Fruit fly (Drosophila melanogaster) whole organism, embryonic: Measurements from ENCODE around the gene bt.

Experiments
- Abd-B ChIP-seq: fragments of 200-800 bp; sonication (Bioruptor generic); optimal IDR thresholded peaks from 2 replicates; lab custom pipeline; 2018; ENCODE audit warnings: missing biosample characterization, mild to moderate bottlenecking, missing genetic modification characterization, moderate library complexity
- Asciz ChIP-seq: fragments of 200-800 bp; sonication (Bioruptor generic); optimal IDR thresholded peaks from 2 replicates; lab custom pipeline; 2017; ENCODE audit warnings: missing biosample characterization, mild to moderate bottlenecking, missing genetic modification characterization, missing genetic modification reagents
- BEAF-32 ChIP-seq: fragments of 200-800 bp; sonication (Bioruptor generic); optimal IDR thresholded peaks from 3 replicates; lab custom pipeline; 2017; ENCODE audit warnings: missing biosample characterization, missing genetic modification characterization, mild to moderate bottlenecking, moderate library complexity, missing genetic modification reagents
- CG10267 ChIP-seq: fragments of 200-800 bp; sonication (Bioruptor generic); optimal IDR thresholded peaks from 2 replicates; lab custom pipeline; 2018; ENCODE audit warnings: missing biosample characterization, mild to moderate bottlenecking, missing genetic modification characterization, moderate library complexity
- CG11560 ChIP-seq: fragments of 200-800 bp; sonication (Bioruptor generic); IDR thresholded peaks from 3 replicates; pipeline ENCODE4 v1.3.6; 2022; ENCODE audit warnings: missing biosample characterization, missing genetic modification characterization
- CG1233 ChIP-seq: fragments of 200-800 bp; sonication (Bioruptor generic); optimal IDR thresholded peaks from 4 replicates; lab custom pipeline; 2018; ENCODE audit warnings: missing biosample characterization, mild to moderate bottlenecking, missing genetic modification characterization
- CG14965 ChIP-seq: fragments of 200-800 bp; sonication (Bioruptor generic); optimal IDR thresholded peaks from 2 replicates; lab custom pipeline; 2016; ENCODE audit warnings: missing biosample characterization, missing genetic modification characterization, borderline replicate concordance
- CG15011 ChIP-seq: fragments of 200-800 bp; sonication (Bioruptor generic); optimal IDR thresholded peaks from 3 replicates; lab custom pipeline; 2018; ENCODE audit warnings: missing biosample characterization, mild to moderate bottlenecking, missing genetic modification characterization
- CG1529 ChIP-seq: fragments of 200-800 bp; sonication (Bioruptor generic); optimal IDR thresholded peaks from 3 replicates; lab custom pipeline; 2018; ENCODE audit warnings: missing biosample characterization, missing genetic modification characterization
- CG16813 ChIP-seq: fragments of 200-800 bp; sonication (Bioruptor generic); IDR thresholded peaks from 3 replicates; pipeline ENCODE4 v1.3.6; 2022; ENCODE audit warnings: missing biosample characterization, missing genetic modification characterization; ENCODE audit not compliant: partially characterized antibody
- CG18262 ChIP-seq: fragments of 200-800 bp; optimal IDR thresholded peaks from 3 replicates; lab custom pipeline; 2019; ENCODE audit warnings: missing biosample characterization, mild to moderate bottlenecking, missing genetic modification characterization, moderate library complexity
- CG2116 ChIP-seq: fragments of 200-800 bp; sonication (Bioruptor generic); optimal IDR thresholded peaks from 3 replicates; lab custom pipeline; 2018; ENCODE audit warnings: missing biosample characterization, mild to moderate bottlenecking, missing genetic modification characterization
- CG2199 ChIP-seq: fragments of 200-800 bp; sonication (Bioruptor generic); IDR thresholded peaks from 3 replicates; pipeline ENCODE4 v1.3.6; 2022; ENCODE audit warnings: missing biosample characterization, missing genetic modification characterization
- CG43689 ChIP-seq: fragments of 200-800 bp; sonication (Bioruptor generic); IDR thresholded peaks from 2 replicates; pipeline ENCODE4 v1.3.6; 2022; ENCODE audit warnings: missing biosample characterization, missing genetic modification characterization
- CG4404 ChIP-seq: fragments of 200-800 bp; sonication (Bioruptor generic); IDR thresholded peaks from 2 replicates; pipeline ENCODE4 v1.3.6; 2022; ENCODE audit warnings: missing biosample characterization, missing genetic modification characterization
- CG6254 ChIP-seq: fragments of 200-800 bp; sonication (Bioruptor generic); optimal IDR thresholded peaks from 3 replicates; lab custom pipeline; 2017; ENCODE audit warnings: mild to moderate bottlenecking, missing biosample characterization, missing genetic modification reagents, missing genetic modification characterization
- CG6689 ChIP-seq: fragments of 200-800 bp; sonication (Bioruptor generic); IDR thresholded peaks from 2 replicates; pipeline ENCODE4 v1.3.6; 2022; ENCODE audit warnings: missing biosample characterization, missing genetic modification characterization
- CG6791 ChIP-seq: fragments of 200-800 bp; sonication (Bioruptor generic); IDR thresholded peaks from 3 replicates; pipeline ENCODE4 v1.3.6; 2022; ENCODE audit warnings: missing biosample characterization, missing genetic modification characterization; ENCODE audit not compliant: partially characterized antibody
- CG7786 ChIP-seq: fragments of 200-800 bp; sonication (Bioruptor generic); optimal IDR thresholded peaks from 2 replicates; lab custom pipeline; 2016; ENCODE audit warnings: missing biosample characterization, missing genetic modification characterization
- CG7963 ChIP-seq: fragments of 200-800 bp; sonication (Bioruptor generic); IDR thresholded peaks from 3 replicates; pipeline ENCODE4 v1.3.6; 2022; ENCODE audit warnings: missing biosample characterization, missing genetic modification characterization; ENCODE audit not compliant: partially characterized antibody
- CG8944 ChIP-seq: fragments of 200-800 bp; sonication (Bioruptor generic); optimal IDR thresholded peaks from 3 replicates; lab custom pipeline; 2016; ENCODE audit warnings: missing biosample characterization, missing genetic modification characterization
- CG9932 ChIP-seq: fragments of 200-800 bp; sonication (Bioruptor generic); IDR thresholded peaks from 2 replicates; pipeline ENCODE4 v1.3.6; 2022; ENCODE audit warnings: missing biosample characterization, missing genetic modification characterization
- CrebB ChIP-seq: fragments of 200-800 bp; sonication (Bioruptor generic); optimal IDR thresholded peaks from 3 replicates; lab custom pipeline; 2018; ENCODE audit warnings: missing biosample characterization, mild to moderate bottlenecking, missing genetic modification characterization
- Deaf1 ChIP-seq: fragments of 200-800 bp; optimal IDR thresholded peaks from 3 replicates; lab custom pipeline; 2019; ENCODE audit warnings: missing biosample characterization, mild to moderate bottlenecking, missing genetic modification characterization, moderate library complexity
- Dll ChIP-seq: fragments of 200-800 bp; sonication (Bioruptor generic); IDR thresholded peaks from 4 replicates; pipeline ENCODE4 v1.3.6; 2022; ENCODE audit warnings: missing biosample characterization, missing genetic modification characterization; ENCODE audit not compliant: partially characterized antibody
- HmgD ChIP-seq: fragments of 200-800 bp; sonication (Bioruptor generic); optimal IDR thresholded peaks from 3 replicates; lab custom pipeline; 2016; ENCODE audit warnings: missing biosample characterization, missing genetic modification characterization
- Mad ChIP-seq: fragments of 200-800 bp; sonication (Bioruptor generic); optimal IDR thresholded peaks from 2 replicates; lab custom pipeline; 2016; ENCODE audit warnings: missing biosample characterization, missing genetic modification characterization
- Rfx ChIP-seq: fragments of 200-800 bp; sonication (Bioruptor generic); IDR thresholded peaks from 2 replicates; pipeline ENCODE4 v1.3.6; 2022; ENCODE audit warnings: missing biosample characterization, missing genetic modification characterization
- Spps ChIP-seq: fragments of 200-800 bp; sonication (Bioruptor generic); optimal IDR thresholded peaks from 2 replicates; lab custom pipeline; 2018; ENCODE audit warnings: missing biosample characterization, mild to moderate bottlenecking, missing genetic modification characterization
- chinmo ChIP-seq: fragments of 200-800 bp; sonication (Bioruptor generic); IDR thresholded peaks from 4 replicates; pipeline ENCODE4 v1.3.6; 2022; ENCODE audit warnings: missing biosample characterization, missing genetic modification characterization; ENCODE audit not compliant: partially characterized antibody
- fd102C ChIP-seq: fragments of 200-800 bp; sonication (Bioruptor generic); optimal IDR thresholded peaks from 2 replicates; lab custom pipeline; 2018; ENCODE audit warnings: missing biosample characterization, mild to moderate bottlenecking, missing genetic modification characterization, moderate library complexity
- gsb-n ChIP-seq: fragments of 200-800 bp; sonication (Bioruptor generic); optimal IDR thresholded peaks from 3 replicates; lab custom pipeline; 2018; ENCODE audit warnings: missing biosample characterization, mild to moderate bottlenecking, missing genetic modification characterization
- her ChIP-seq: fragments of 200-800 bp; sonication (Bioruptor generic); optimal IDR thresholded peaks from 2 replicates; lab custom pipeline; 2016; ENCODE audit warnings: missing biosample characterization, missing genetic modification characterization
- hth ChIP-seq: fragments of >200 bp; optimal IDR thresholded peaks from 2 replicates; lab custom pipeline; 2017; ENCODE audit warnings: inconsistent platforms
- kay ChIP-seq: fragments of 200-800 bp; sonication (Bioruptor generic); optimal IDR thresholded peaks from 2 replicates; lab custom pipeline; 2016; ENCODE audit warnings: missing biosample characterization, missing genetic modification characterization
- mld ChIP-seq: fragments of 200-800 bp; sonication (Bioruptor generic); IDR thresholded peaks from 3 replicates; pipeline ENCODE4 v1.3.6; 2022; ENCODE audit warnings: missing biosample characterization, missing genetic modification characterization; ENCODE audit not compliant: partially characterized antibody
- nerfin-1 ChIP-seq: fragments of 200-800 bp; sonication (Bioruptor generic); optimal IDR thresholded peaks from 3 replicates; lab custom pipeline; 2019; ENCODE audit warnings: missing biosample characterization, mild to moderate bottlenecking, missing genetic modification characterization, moderate library complexity
- pfk ChIP-seq: fragments of 200-800 bp; sonication (Bioruptor generic); optimal IDR thresholded peaks from 2 replicates; lab custom pipeline; 2018; ENCODE audit warnings: missing biosample characterization, mild to moderate bottlenecking, missing genetic modification characterization, moderate library complexity
- sima ChIP-seq: fragments of 200-800 bp; sonication (Bioruptor generic); optimal IDR thresholded peaks from 2 replicates; lab custom pipeline; 2016; ENCODE audit warnings: missing biosample characterization, missing genetic modification characterization
- ttk ChIP-seq: fragments of 200-800 bp; sonication (Bioruptor generic); IDR thresholded peaks from 2 replicates; pipeline ENCODE4 v2.1.2; 2022; ENCODE audit warnings: missing biosample characterization, missing genetic modification characterization
- vvl ChIP-seq: fragments of 200-800 bp; sonication (Bioruptor generic); IDR thresholded peaks from 2 replicates; pipeline ENCODE4 v1.3.6; 2022; ENCODE audit warnings: missing biosample characterization, missing genetic modification characterization

bt gene

DNA sequence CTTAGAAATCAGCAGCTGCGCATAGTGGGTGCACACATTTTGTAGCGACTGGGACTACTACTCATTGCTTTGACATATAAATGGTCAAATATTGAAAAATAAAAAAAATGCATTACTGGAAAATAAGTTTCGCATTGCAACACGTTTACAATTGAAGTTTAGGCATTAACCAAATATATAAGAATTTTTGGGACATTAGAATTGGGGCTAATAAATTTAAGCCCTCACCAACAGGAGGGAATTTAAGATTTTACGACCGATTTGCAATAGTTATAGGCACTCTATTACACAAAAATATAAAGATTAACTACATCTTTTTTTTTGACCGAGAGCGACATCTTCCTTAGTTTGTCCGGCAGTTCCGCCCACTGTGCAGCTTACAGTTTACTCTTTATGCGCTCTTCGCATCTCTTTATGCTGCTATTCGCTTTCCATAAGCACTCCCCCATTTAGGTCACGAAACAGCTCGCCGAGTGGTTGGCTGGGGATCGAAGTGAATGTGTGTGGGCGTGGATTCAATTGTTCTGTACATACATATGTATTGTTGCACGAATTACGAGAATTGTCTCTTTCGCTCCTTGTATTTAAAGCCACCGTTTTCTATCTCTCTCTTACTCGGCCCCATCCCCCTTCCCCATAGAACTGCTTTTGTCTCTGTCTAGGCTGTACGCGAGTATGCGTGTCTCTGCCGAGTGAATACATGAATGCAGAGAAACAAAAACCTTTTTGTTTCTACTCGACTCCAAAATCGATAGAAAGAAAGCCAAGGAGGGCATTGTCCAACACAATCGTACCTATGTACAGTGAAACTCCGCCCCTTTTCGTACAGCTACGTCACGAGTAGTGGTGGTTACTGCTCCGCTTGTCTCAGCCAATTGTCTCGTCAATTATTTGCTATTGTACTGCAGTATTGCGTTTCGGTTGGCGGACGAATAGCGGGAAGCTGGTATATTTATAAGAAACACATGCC lies 83.5 kb downstream of the bt start (continued):
- TF ChIP-seq CG15011 (GFP tag; lab: Kevin White, UChicago) (peak; percentile 67), sima (GFP tag; lab: Kevin White, UChicago) (peak; percentile 80), gsb-n (tag; lab: Kevin White, UChicago) (peak; percentile 78), CG6689 (GFP tag; lab: Robert Waterston, UW) (no peak; the same call in 1 of the 2 replicates), CG18262 (tag; lab: Kevin White, UChicago) (peak; percentile 88), hth (lab: Kevin White, UChicago) (no peak), CG1529 (peak; percentile 86), CG6254 (peak; percentile 77), nerfin-1 (tag; lab: Kevin White, UChicago) (peak; percentile 24), BEAF-32 (GFP tag; lab: Kevin White, UChicago) (no peak), CG11560 (tag; lab: Robert Waterston, UW) (no peak), ttk (GFP tag; lab: Robert Waterston, UW) (no peak; the same call in 1 of the 2 replicates), CG7963 (GFP tag; lab: Robert Waterston, UW) (no peak), CG9932 (no peak; the same call in none of the 2 replicates), Spps (peak; percentile 72), CrebB (tag; lab: Kevin White, UChicago) (no peak), Abd-B (no peak), Rfx (GFP tag; lab: Robert Waterston, UW) (no peak), Deaf1 (tag; lab: Kevin White, UChicago) (peak; percentile 88), CG8944 (GFP tag; lab: Kevin White, UChicago) (peak; percentile 73), CG2116 (GFP tag; lab: Kevin White, UChicago) (peak; percentile 63), fd102C (GFP tag; lab: Kevin White, UChicago) (peak; percentile 60), pfk (GFP tag; lab: Kevin White, UChicago) (no peak), chinmo (GFP tag; lab: Robert Waterston, UW) (0 out of 4 replicates have a peak, but pooled peaks have one; percentile 28), CG1233 (GFP tag; lab: Kevin White, UChicago) (peak; percentile 85), Dll (no peak; the same call in 3 of the 4 replicates), CG14965 (GFP tag; lab: Kevin White, UChicago) (no peak), HmgD (GFP tag; lab: Kevin White, UChicago) (no peak), CG10267 (tag; lab: Kevin White, UChicago) (peak; percentile 74), Asciz (GFP tag; lab: Kevin White, UChicago) (peak; percentile 80), CG2199 (GFP tag; lab: Robert Waterston, UW) (0 out of 3 replicates have a peak, but pooled peaks have one; percentile 68), CG4404 (GFP tag; lab: Robert Waterston, UW) (no peak), Mad (GFP tag; lab: Kevin White, UChicago) (peak; percentile 79), CG7786 (peak; percentile 79), her (GFP tag; lab: Kevin White, UChicago) (peak; percentile 52), vvl (GFP tag; lab: Robert Waterston, UW) (no peak), kay (GFP tag; lab: Kevin White, UChicago) (peak; percentile 62)

- TF ChIP-seq CG16813 (GFP tag; lab: Robert Waterston, UW) = peak; percentile 53; the same call in 1 of the 3 replicates
- 0 out of 3 replicates have a peak, but pooled peaks have one; percentile 43 for TF ChIP-seq CG6791
- TF ChIP-seq CG43689 (GFP tag; lab: Robert Waterston, UW) = no peak
- TF ChIP-seq mld (GFP tag; lab: Robert Waterston, UW) = 0 out of 3 replicates have a peak, but pooled peaks have one; percentile 57
- TF ChIP-seq, all 482 proteins: peak for 3
Observed at dm6 chr4:810864-811263, 86.7 kb downstream of the bt start.
